Worm (Caenorhabditis elegans) whole organism, L1 larva: ENCODE data around the gene rnh-2.
A peak's percentile ranks its signal among the peaks of the same experiment; 100 is the strongest.

ENCODE experiments used
- C04F5.9 ChIP-seq: sonication (generic microtip); optimal IDR thresholded peaks from 2 replicates; lab custom pipeline; 2016; ENCODE audit warnings: missing genetic modification characterization, missing compliant biosample characterization
- C34B4.2 ChIP-seq: sonication (generic microtip); optimal IDR thresholded peaks from 2 replicates; lab custom pipeline; 2017; ENCODE audit warnings: mild to moderate bottlenecking, missing genetic modification characterization, missing compliant biosample characterization
- F16B12.6 ChIP-seq: fragments of 150-350 bp; optimal IDR thresholded peaks from 2 replicates; lab custom pipeline; 2014; ENCODE audit warnings: missing biosample characterization, missing genetic modification characterization
- aly-2 ChIP-seq: fragments of 150-350 bp; optimal IDR thresholded peaks from 2 replicates; lab custom pipeline; 2014; ENCODE audit warnings: missing biosample characterization, missing genetic modification characterization
- ama-1 ChIP-seq: fragments of 150-350 bp; optimal IDR thresholded peaks from 2 replicates; lab custom pipeline; 2014
- blmp-1 ChIP-seq: fragments of 150-350 bp; optimal IDR thresholded peaks from 2 replicates; lab custom pipeline; 2014; ENCODE audit warnings: missing biosample characterization, missing genetic modification characterization
- ceh-8 ChIP-seq: fragments of 200-800 bp; sonication (Bioruptor generic); optimal IDR thresholded peaks from 2 replicates; lab custom pipeline; 2018; ENCODE audit warnings: mild to moderate bottlenecking, missing genetic modification characterization, moderate library complexity, missing compliant biosample characterization
- ceh-90 ChIP-seq: sonication (generic microtip); optimal IDR thresholded peaks from 2 replicates; lab custom pipeline; 2016; ENCODE audit warnings: missing genetic modification characterization, missing compliant biosample characterization
- dpl-1 ChIP-seq, 3 experiments: fragments of 150-350 bp in 2 of 3; sonication (generic microtip) in 1 of 3; optimal IDR thresholded peaks; 2 replicates each; lab custom pipeline; 2014 to 2017; ENCODE audit warnings: missing biosample characterization in 3 of 3, missing genetic modification characterization in 3 of 3, missing genetic modification reagents in 3 of 3
- efl-1 ChIP-seq, 4 experiments: fragments of 150-350 bp; optimal IDR thresholded peaks in 3 of 4; peaks in 1 of 4; 1 replicate in 1 of 4; 2 replicates in 3 of 4; lab custom pipeline; 2014; ENCODE audit warnings: missing biosample characterization in 2 of 4, missing genetic modification characterization in 2 of 4, missing genetic modification reagents in 2 of 4
- efl-3 ChIP-seq: fragments of 200-800 bp; sonication (Bioruptor generic); optimal IDR thresholded peaks from 2 replicates; lab custom pipeline; 2018; ENCODE audit warnings: mild to moderate bottlenecking, missing genetic modification characterization, missing compliant biosample characterization
- egl-13 ChIP-seq: sonication (generic microtip); optimal IDR thresholded peaks from 2 replicates; lab custom pipeline; 2016; ENCODE audit warnings: missing genotype, missing genetic modification reagents, missing genetic modification characterization, missing compliant biosample characterization
- elt-2 ChIP-seq: sonication (generic microtip); optimal IDR thresholded peaks from 2 replicates; lab custom pipeline; 2016; ENCODE audit warnings: missing genetic modification characterization, mild to moderate bottlenecking, inconsistent platforms, missing compliant biosample characterization, missing genetic modification reagents
- ets-5 ChIP-seq: fragments of 200-800 bp; sonication (Bioruptor generic); IDR thresholded peaks from 2 replicates; pipeline ENCODE4 v1.3.6; 2022; ENCODE audit warnings: missing genetic modification characterization, missing compliant biosample characterization
- fkh-4 ChIP-seq: sonication (generic microtip); optimal IDR thresholded peaks from 2 replicates; lab custom pipeline; 2016; ENCODE audit warnings: missing compliant biosample characterization, missing genetic modification characterization, borderline replicate concordance
- hpl-2 ChIP-seq: fragments of 150-350 bp; optimal IDR thresholded peaks from 2 replicates; lab custom pipeline; 2014; ENCODE audit warnings: missing biosample characterization, missing genetic modification reagents, missing genetic modification characterization
- irx-1 ChIP-seq: sonication (generic microtip); optimal IDR thresholded peaks from 2 replicates; lab custom pipeline; 2016; ENCODE audit warnings: missing genetic modification characterization, missing compliant biosample characterization
- jun-1 ChIP-seq: fragments of 150-350 bp; optimal IDR thresholded peaks from 2 replicates; lab custom pipeline; 2014; ENCODE audit warnings: missing biosample characterization, missing genetic modification reagents, missing genetic modification characterization
- lin-15B ChIP-seq: fragments of 150-350 bp; sonication (generic microtip); optimal IDR thresholded peaks from 3 replicates; lab custom pipeline; 2014; ENCODE audit warnings: missing biosample characterization, missing genetic modification characterization
- lsy-2 ChIP-seq, 2 experiments: fragments of 150-350 bp; optimal IDR thresholded peaks; 2 replicates each; lab custom pipeline; 2014; ENCODE audit warnings: missing biosample characterization in 2 of 2, missing genetic modification characterization in 2 of 2
- mab-9 ChIP-seq: fragments of 200-800 bp; sonication (Bioruptor generic); IDR thresholded peaks from 2 replicates; pipeline ENCODE4 v1.3.6; 2022; ENCODE audit warnings: missing genetic modification reagents, missing genetic modification characterization, missing compliant biosample characterization
- mdl-1 ChIP-seq, 2 experiments: fragments of 150-350 bp; optimal IDR thresholded peaks; 2 replicates each; lab custom pipeline; 2014 to 2017; ENCODE audit warnings: missing biosample characterization in 2 of 2, missing genetic modification characterization in 2 of 2, inconsistent platforms in 1 of 2
- mef-2 ChIP-seq: fragments of 150-350 bp; optimal IDR thresholded peaks from 2 replicates; lab custom pipeline; 2014; ENCODE audit warnings: missing biosample characterization, missing genetic modification characterization
- mep-1 ChIP-seq: fragments of 150-350 bp; optimal IDR thresholded peaks from 2 replicates; lab custom pipeline; 2014; ENCODE audit warnings: missing biosample characterization, missing genetic modification characterization
- nhr-11 ChIP-seq: fragments of 150-350 bp; optimal IDR thresholded peaks from 2 replicates; lab custom pipeline; 2014; ENCODE audit warnings: missing biosample characterization, missing genetic modification characterization
- nhr-19 ChIP-seq: fragments of 200-800 bp; sonication (Bioruptor generic); conservative IDR thresholded peaks from 2 replicates; pipeline ENCODE4 v1.3.6; 2022; ENCODE audit warnings: missing genetic modification characterization, missing compliant biosample characterization
- nhr-237 ChIP-seq: fragments of 150-350 bp; optimal IDR thresholded peaks from 2 replicates; lab custom pipeline; 2014; ENCODE audit warnings: missing biosample characterization, missing genetic modification characterization
- nhr-77 ChIP-seq: fragments of 150-350 bp; optimal IDR thresholded peaks from 2 replicates; lab custom pipeline; 2014; ENCODE audit warnings: missing biosample characterization, missing genetic modification characterization
- nhr-84 ChIP-seq: sonication (generic microtip); optimal IDR thresholded peaks from 2 replicates; lab custom pipeline; 2017; ENCODE audit warnings: missing biosample characterization, missing genetic modification characterization
- nhr-90 ChIP-seq: sonication (generic microtip); optimal IDR thresholded peaks from 2 replicates; lab custom pipeline; 2016; ENCODE audit warnings: mild to moderate bottlenecking, missing genetic modification characterization, missing compliant biosample characterization; ENCODE audit not compliant: poor library complexity
- rnt-1 ChIP-seq: sonication (generic microtip); optimal IDR thresholded peaks from 2 replicates; lab custom pipeline; 2016; ENCODE audit warnings: mild to moderate bottlenecking, missing genetic modification characterization, moderate library complexity, missing compliant biosample characterization
- sptf-1 ChIP-seq: fragments of 150-350 bp; optimal IDR thresholded peaks from 2 replicates; lab custom pipeline; 2014; ENCODE audit warnings: missing biosample characterization, missing genetic modification characterization
- sup-37 ChIP-seq: fragments of 200-800 bp; sonication (Bioruptor generic); optimal IDR thresholded peaks from 2 replicates; lab custom pipeline; 2018; ENCODE audit warnings: mild to moderate bottlenecking, missing genetic modification characterization, missing compliant biosample characterization
- swsn-7 ChIP-seq: sonication (generic microtip); optimal IDR thresholded peaks from 2 replicates; lab custom pipeline; 2016; ENCODE audit warnings: missing genetic modification characterization, missing compliant biosample characterization
- tbx-2 ChIP-seq: sonication (generic microtip); optimal IDR thresholded peaks from 2 replicates; lab custom pipeline; 2016; ENCODE audit warnings: missing genetic modification characterization, missing compliant biosample characterization
- unc-130 ChIP-seq: fragments of 150-350 bp; optimal IDR thresholded peaks from 2 replicates; lab custom pipeline; 2017; ENCODE audit warnings: missing biosample characterization, missing genetic modification characterization, inconsistent platforms
- unc-86 ChIP-seq: sonication (generic microtip); optimal IDR thresholded peaks from 2 replicates; lab custom pipeline; 2016; ENCODE audit warnings: missing genetic modification characterization, missing compliant biosample characterization
- unc-98 ChIP-seq: fragments of 200-800 bp; sonication (Bioruptor generic); IDR thresholded peaks from 2 replicates; pipeline ENCODE4 v1.3.6; 2022; ENCODE audit warnings: missing genetic modification characterization, missing compliant biosample characterization
- ztf-11 ChIP-seq, 2 experiments: sonication (generic microtip); optimal IDR thresholded peaks; 2 replicates each; lab custom pipeline; 2016 to 2017; ENCODE audit warnings: missing genetic modification characterization in 2 of 2, missing biosample characterization in 1 of 2, missing compliant biosample characterization in 1 of 2

Gene rnh-2

DNA sequence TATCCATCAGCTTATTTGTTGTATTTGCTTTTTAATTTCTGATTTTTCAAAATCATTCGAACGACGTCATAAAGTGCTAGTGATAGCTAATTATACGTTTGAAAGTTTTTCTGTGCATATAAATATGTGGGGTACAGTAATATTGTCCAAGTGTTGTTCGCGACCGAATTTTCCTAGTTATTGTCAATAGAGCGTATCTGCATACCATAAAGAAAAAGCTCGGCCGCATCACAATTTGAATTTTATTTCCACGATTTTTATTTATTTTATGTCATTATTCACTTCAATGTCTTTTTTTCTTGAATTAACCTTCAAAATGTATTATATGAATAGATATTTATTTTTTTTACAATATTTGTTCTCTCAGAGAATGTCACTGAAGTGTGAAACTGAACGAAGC is at the start of gene rnh-2 (continued):
- TF ChIP-seq blmp-1 (tag; lab: Kevin White, UChicago) (peak; percentile 53), nhr-237 (tag; lab: Kevin White, UChicago) (no peak), lin-15B (tag; lab: Kevin White, UChicago) (peak; percentile 76), rnt-1 (peak; percentile 90), nhr-84 (tag; lab: Kevin White, UChicago) (no peak), F16B12.6 (peak; percentile 65), C04F5.9 (peak; percentile 48), tbx-2 (tag; lab: Kevin White, UChicago) (peak; percentile 61), nhr-90 (tag; lab: Kevin White, UChicago) (peak; percentile 55), unc-130 (peak; percentile 17), swsn-7 (tag; lab: Kevin White, UChicago) (peak; percentile 51), nhr-11 (no peak), C34B4.2 (tag; lab: Kevin White, UChicago) (no peak), ets-5 (GFP tag; lab: Robert Waterston, UW) (no peak), mep-1 (tag; lab: Kevin White, UChicago) (peak; percentile 86), mdl-1 (tag; optimal IDR thresholded peaks at IDR 0.05; lab: Kevin White, UChicago) (no peak), elt-2 (tag; lab: Kevin White, UChicago) (peak; percentile 28), efl-3 (no peak), hpl-2 (GFP tag; lab: Kevin White, UChicago) (no peak), lsy-2 (tag; optimal IDR thresholded peaks at IDR 0.05; lab: Kevin White, UChicago) (peak; percentile 72 to 94), egl-13 (peak; percentile 44), mab-9 (no peak), nhr-19 (GFP tag; lab: Robert Waterston, UW) (peak; percentile 52), sup-37 (GFP tag; lab: Kevin White, UChicago) (no peak), mef-2 (tag; lab: Kevin White, UChicago) (no peak), ceh-90 (peak; percentile 71), dpl-1 (GFP tag; optimal IDR thresholded peaks at IDR 0.05; lab: Kevin White, UChicago) (peak; percentile 55 to 79 (median 68)), ztf-11 (tag; optimal IDR thresholded peaks at IDR 0.05; lab: Kevin White, UChicago) (peak in 1 of 2 experiments; percentile 33), nhr-77 (tag; lab: Kevin White, UChicago) (peak; percentile 42), unc-86 (tag; lab: Kevin White, UChicago) (no peak), sptf-1 (tag; lab: Kevin White, UChicago) (no peak)

DNA sequence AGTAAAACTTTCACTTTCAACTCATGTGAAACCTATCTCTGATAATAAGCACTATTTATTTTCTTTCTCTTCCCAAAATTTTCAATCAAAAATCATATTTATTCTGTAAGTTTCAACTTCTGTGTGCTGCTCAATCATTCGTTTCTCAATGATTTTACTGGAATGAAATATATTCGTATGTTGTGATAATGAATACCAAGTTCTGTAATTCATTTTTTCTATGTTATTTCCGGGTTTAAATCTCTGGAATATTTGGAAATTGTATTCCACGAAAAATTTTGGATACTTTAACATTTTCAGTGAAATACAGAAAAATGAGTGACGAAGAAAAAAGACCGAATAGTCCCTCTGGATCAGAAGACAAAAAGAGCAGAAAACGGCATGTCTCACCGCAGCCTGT is 49.1 kb upstream of the rnh-2 start, which contains the start of gene M05D6.2:
Gene M05D6.2, plus strand, starts transcription at position 301 of the 400 bp plus-strand sequence.
- TF ChIP-seq fkh-4 (tag; lab: Kevin White, UChicago), result no peak
- no peak for TF ChIP-seq unc-98 (GFP tag; lab: Robert Waterston, UW)
- no peak for TF ChIP-seq efl-1 (optimal IDR thresholded peaks at IDR 0.05; lab: Kevin White, UChicago)
- peak in 1 of 2 experiments; percentile 17 for TF ChIP-seq efl-1 (GFP tag; optimal IDR thresholded peaks at IDR 0.05 in 1 of 2; lab: Kevin White, UChicago)

DNA sequence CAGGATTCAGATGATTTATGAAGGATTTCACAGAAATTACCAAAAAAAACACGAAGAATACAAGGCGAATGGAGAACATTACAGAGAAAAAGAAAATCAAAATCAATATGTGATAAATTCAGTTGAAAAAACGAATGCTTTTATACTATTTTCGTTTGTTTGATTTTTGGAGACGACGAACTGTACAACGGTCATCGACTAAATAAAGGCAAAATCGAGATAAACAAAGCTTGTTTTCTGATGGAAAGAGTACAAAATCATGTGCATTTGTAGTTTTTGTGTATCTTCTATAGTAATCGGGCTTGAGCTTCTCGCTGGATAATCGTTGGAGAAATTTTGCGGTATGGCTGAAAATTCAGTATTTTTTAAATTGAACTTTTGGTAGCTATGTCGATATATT is 45.8 kb upstream of the rnh-2 start, which contains the start of gene M05D6.8:
Gene M05D6.8, minus strand, starts transcription at position 101 of the 400 bp plus-strand sequence.
- no peak for TF ChIP-seq efl-1 (optimal IDR thresholded peaks at IDR 0.05; lab: Kevin White, UChicago)
- no peak for TF ChIP-seq efl-1 (GFP tag; optimal IDR thresholded peaks at IDR 0.05 in 1 of 2; lab: Kevin White, UChicago)
- TF ChIP-seq irx-1 (tag; lab: Kevin White, UChicago), result no peak
- TF ChIP-seq mep-1 (tag; lab: Kevin White, UChicago), result no peak
- no peak for TF ChIP-seq elt-2 (tag; lab: Kevin White, UChicago)
- no peak for TF ChIP-seq jun-1
- TF ChIP-seq dpl-1 (GFP tag; optimal IDR thresholded peaks at IDR 0.05; lab: Kevin White, UChicago), result no peak
- TF ChIP-seq nhr-11, result no peak
- TF ChIP-seq ceh-8 (GFP tag; lab: Kevin White, UChicago), result no peak
- no peak for TF ChIP-seq aly-2 (tag; lab: Kevin White, UChicago)
- TF ChIP-seq nhr-84 (tag; lab: Kevin White, UChicago), result no peak
- no peak for TF ChIP-seq ama-1 (lab: Kevin White, UChicago)
- no peak for TF ChIP-seq egl-13
